Worm (Caenorhabditis elegans) whole organism, early embryonic: Measurements from ENCODE around the gene C33H5.1.

Experiments
- B0310.2 ChIP-seq: sonication (generic microtip); optimal IDR thresholded peaks from 2 replicates; lab custom pipeline; 2016; ENCODE audit warnings: mild to moderate bottlenecking, missing genetic modification characterization, missing compliant biosample characterization
- ama-1 ChIP-seq: fragments of 150-350 bp; optimal IDR thresholded peaks from 2 replicates; lab custom pipeline; 2014
- flt-1 ChIP-seq: fragments of 200-800 bp; sonication (Bioruptor generic); IDR thresholded peaks from 2 replicates; pipeline ENCODE4 v1.3.6; 2022; ENCODE audit warnings: missing genetic modification characterization, missing compliant biosample characterization
- hmbx-1 ChIP-seq: sonication (generic microtip); optimal IDR thresholded peaks from 2 replicates; lab custom pipeline; 2016; ENCODE audit warnings: mild to moderate bottlenecking, missing genetic modification characterization, missing compliant biosample characterization
- scrt-1 ChIP-seq: fragments of 200-800 bp; sonication (Bioruptor generic); IDR thresholded peaks from 2 replicates; pipeline ENCODE4 v1.3.6; 2022; ENCODE audit warnings: missing genetic modification characterization, missing compliant biosample characterization
- tbx-37 ChIP-seq: fragments of 200-800 bp; sonication (Bioruptor generic); conservative IDR thresholded peaks from 2 replicates; pipeline ENCODE4 v1.3.6; 2022; ENCODE audit warnings: missing genetic modification reagents, missing genetic modification characterization, missing compliant biosample characterization
- tra-4 ChIP-seq: sonication (generic microtip); optimal IDR thresholded peaks from 2 replicates; lab custom pipeline; 2017; ENCODE audit warnings: missing genetic modification characterization, missing compliant biosample characterization

DNA sequence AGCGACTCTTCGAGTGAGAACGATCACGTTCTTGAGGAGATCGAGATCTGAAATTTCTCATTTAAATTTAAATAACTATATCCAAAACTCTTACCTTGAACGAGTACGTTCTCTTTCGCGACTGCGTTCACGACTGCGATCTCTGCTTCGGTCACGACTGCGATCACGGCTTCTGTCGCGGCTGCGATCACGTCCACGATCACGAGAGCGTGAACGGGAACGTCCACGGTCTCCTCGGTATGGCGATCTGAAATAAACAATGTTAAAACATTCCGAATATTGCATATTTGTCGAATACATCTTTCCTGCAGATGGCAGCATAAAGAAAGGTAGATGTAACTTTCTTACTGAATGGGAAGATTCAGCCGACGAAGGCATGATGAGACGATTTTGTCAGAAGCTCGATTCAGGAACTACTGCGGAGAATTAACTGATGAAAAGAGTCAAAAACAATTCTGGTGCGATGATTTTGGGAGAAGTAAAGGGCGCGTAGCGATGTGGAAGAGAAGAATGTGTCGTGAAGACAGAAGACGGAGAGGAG lies 18.5 kb upstream of the C33H5.1 start:
- no peak for TF ChIP-seq B0310.2 (tag; lab: Kevin White, UChicago)
- TF ChIP-seq scrt-1 (GFP tag; lab: Robert Waterston, UW), result no peak
- TF ChIP-seq ama-1 (lab: Kevin White, UChicago), result peak; percentile 67
- TF ChIP-seq flt-1 (GFP tag; lab: Robert Waterston, UW), result no peak
- TF ChIP-seq tra-4 (tag; lab: Kevin White, UChicago), result no peak
- TF ChIP-seq hmbx-1, result no peak
- no peak for TF ChIP-seq tbx-37 (GFP tag; lab: Robert Waterston, UW)
